Worm (Caenorhabditis elegans) whole organism, L1 larva: Measurements from ENCODE around the gene gip-1.

ENCODE experiments used
- ama-1 ChIP-seq: fragments of 150-350 bp; optimal IDR thresholded peaks from 2 replicates; lab custom pipeline; 2014
- elt-2 ChIP-seq: sonication (generic microtip); optimal IDR thresholded peaks from 2 replicates; lab custom pipeline; 2016; ENCODE audit warnings: missing genetic modification characterization, mild to moderate bottlenecking, inconsistent platforms, missing compliant biosample characterization, missing genetic modification reagents
- hpl-2 ChIP-seq: fragments of 150-350 bp; optimal IDR thresholded peaks from 2 replicates; lab custom pipeline; 2014; ENCODE audit warnings: missing biosample characterization, missing genetic modification reagents, missing genetic modification characterization
- mdl-1 ChIP-seq, 2 experiments: fragments of 150-350 bp; optimal IDR thresholded peaks; 2 replicates each; lab custom pipeline; 2014 to 2017; ENCODE audit warnings: missing biosample characterization in 2 of 2, missing genetic modification characterization in 2 of 2, inconsistent platforms in 1 of 2
- vab-15 ChIP-seq: sonication (generic microtip); optimal IDR thresholded peaks from 2 replicates; lab custom pipeline; 2017; ENCODE audit warnings: missing genotype, mild to moderate bottlenecking, missing genetic modification characterization, missing compliant biosample characterization

DNA sequence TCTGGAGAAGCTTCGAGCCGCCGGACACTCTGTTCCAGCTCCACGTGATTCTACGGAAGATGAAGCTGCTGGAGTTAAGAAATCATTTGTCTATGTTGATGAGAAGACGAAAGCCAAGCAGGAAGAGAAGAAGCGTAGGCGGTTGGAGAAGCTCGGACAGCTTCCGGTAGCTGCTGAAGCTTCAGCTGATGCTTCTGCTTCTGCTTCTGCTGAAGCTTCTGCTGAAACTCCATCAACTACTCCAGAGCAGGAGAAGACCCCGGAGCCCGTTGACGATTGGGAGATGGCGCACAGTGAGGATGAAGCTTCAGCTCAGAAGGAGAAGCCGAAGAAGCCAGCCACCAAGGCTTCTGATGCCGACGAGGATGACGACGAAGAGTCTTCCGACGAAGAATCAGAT, 31.0 kb upstream of the gip-1 start:
- TF ChIP-seq vab-15 (no peak), ama-1 (no peak), mdl-1 (tag; optimal IDR thresholded peaks at IDR 0.05; lab: Kevin White, UChicago) (no peak), hpl-2 (no peak), elt-2 (no peak)
